Worm (Caenorhabditis elegans): ENCODE measurements around the gene C35B1.7.

DNA sequence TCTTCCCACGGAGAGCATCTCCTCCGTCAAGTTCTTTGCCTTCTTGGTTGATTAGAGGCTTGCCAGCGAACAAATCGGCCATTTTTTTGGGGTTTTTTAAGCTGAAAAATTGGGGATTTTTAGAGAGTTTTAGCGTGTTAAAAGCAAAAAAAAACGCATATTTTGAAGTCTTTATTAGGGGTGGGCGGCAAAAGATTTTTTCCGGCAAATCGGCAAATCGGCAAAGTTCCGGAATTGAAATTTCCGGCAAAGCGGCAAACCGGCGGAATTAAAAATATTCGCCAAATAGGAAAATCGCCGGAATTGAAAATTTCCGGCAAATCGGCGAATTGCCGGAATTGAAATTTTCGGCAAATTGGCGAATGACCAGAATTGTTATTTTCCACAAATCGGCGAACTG lies 24.8 kb upstream of the C35B1.7 start, which contains the start of gene C35B1.5:
- TF ChIP-seq fos-1 (tag; optimal IDR thresholded peaks at IDR 0.05) (no peak), lin-39 (tag; optimal IDR thresholded peaks at IDR 0.05) (no peak), fkh-10 (GFP tag; optimal IDR thresholded peaks at IDR 0.05) (no peak), pqm-1 (tag; optimal IDR thresholded peaks at IDR 0.05) (no peak), lin-35 (GFP tag; optimal IDR thresholded peaks at IDR 0.05) (no peak), ceh-82 (tag; optimal IDR thresholded peaks at IDR 0.05) (no peak), aly-2 (tag; optimal IDR thresholded peaks at IDR 0.05) (no peak), egl-27 (tag; optimal IDR thresholded peaks at IDR 0.05) (no peak)
